Worm (Caenorhabditis elegans): ENCODE results near the gene lelo-1.

The lelo-1 gene

DNA sequence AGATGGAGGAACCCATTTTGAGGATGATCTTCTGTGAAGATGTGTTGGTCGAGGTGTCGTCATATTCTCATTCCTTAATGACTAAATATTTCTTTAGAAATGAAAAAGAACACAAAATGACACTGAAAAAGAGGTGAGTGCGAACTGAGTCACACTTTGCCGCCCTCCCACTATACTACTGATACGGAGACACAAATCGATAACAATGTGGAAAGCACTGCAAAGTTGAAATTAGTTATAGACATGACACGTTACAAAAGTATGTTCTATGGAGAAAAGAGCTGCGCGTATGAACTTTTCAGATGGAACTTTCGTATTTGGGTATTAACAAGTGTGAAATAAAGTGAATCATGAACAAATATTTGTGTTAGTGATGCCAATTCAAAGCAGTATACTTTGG lies 2.0 kb upstream of the lelo-1 start, which contains the start of gene tat-4:
TSS of gene tat-4 (minus strand) at position 117 of the 400 bp plus-strand sequence.
- no peak for TF ChIP-seq drap-1 (GFP tag; optimal IDR thresholded peaks at IDR 0.05)
- no peak for TF ChIP-seq nhr-2 (tag; optimal IDR thresholded peaks at IDR 0.05)
- TF ChIP-seq ztf-11 (tag; optimal IDR thresholded peaks at IDR 0.05) = no peak
- TF ChIP-seq bed-3 (GFP tag; optimal IDR thresholded peaks at IDR 0.05) = no peak
- TF ChIP-seq pha-4 (tag; optimal IDR thresholded peaks at IDR 0.05) = no peak
- no peak for TF ChIP-seq lin-32 (GFP tag; optimal IDR thresholded peaks at IDR 0.05)
- TF ChIP-seq lsy-2 (tag; optimal IDR thresholded peaks at IDR 0.05) = no peak
- TF ChIP-seq ham-2 (GFP tag; optimal IDR thresholded peaks at IDR 0.05) = no peak
- TF ChIP-seq flh-1 (GFP tag; optimal IDR thresholded peaks at IDR 0.05) = no peak
- no peak for TF ChIP-seq snpc-4 (tag; optimal IDR thresholded peaks at IDR 0.05)
- TF ChIP-seq unc-62 (GFP tag; optimal IDR thresholded peaks at IDR 0.05) = no peak
- TF ChIP-seq zip-8 (tag; optimal IDR thresholded peaks at IDR 0.05) = no peak
- no peak for TF ChIP-seq sem-2 (GFP tag; optimal IDR thresholded peaks at IDR 0.05)
- no peak for TF ChIP-seq elt-1 (tag; optimal IDR thresholded peaks at IDR 0.05; ENCODE audit: borderline replicate concordance, insufficient read depth)
- no peak for TF ChIP-seq sptf-1 (tag; optimal IDR thresholded peaks at IDR 0.05)
- TF ChIP-seq ceh-43 (GFP tag; optimal IDR thresholded peaks at IDR 0.05) = no peak
- TF ChIP-seq elt-3 (tag; optimal IDR thresholded peaks at IDR 0.05) = no peak
- no peak for TF ChIP-seq ceh-83 (GFP tag; optimal IDR thresholded peaks at IDR 0.05)
- no peak for TF ChIP-seq nhr-12 (tag; optimal IDR thresholded peaks at IDR 0.05)

DNA sequence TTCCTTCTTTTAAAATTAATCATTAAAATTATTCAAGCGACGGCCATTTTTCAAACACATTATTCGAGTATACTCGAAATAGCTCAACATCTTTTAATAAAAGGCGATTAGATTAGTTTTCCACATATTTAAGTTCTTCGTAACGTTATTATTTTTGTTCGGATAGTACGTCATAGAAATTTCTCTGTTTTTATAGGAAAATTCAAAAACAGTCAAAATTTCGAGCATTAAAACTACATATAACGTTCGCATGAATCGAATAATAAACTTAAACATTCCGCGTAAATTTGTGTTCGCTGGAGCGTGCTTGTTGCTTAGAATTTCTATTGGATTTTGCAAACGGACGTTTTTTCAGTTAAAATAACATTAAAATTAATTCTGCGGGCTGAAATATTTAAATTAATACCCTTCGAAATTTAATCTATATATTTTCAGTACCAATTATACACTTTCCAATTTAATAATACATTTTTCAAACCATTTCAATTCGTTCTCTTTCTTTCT lies 903 bp upstream of the lelo-1 start, which contains the start of gene blos-4:
TSS of gene blos-4 (plus strand) at position 51 of the 504 bp plus-strand sequence.
- TF ChIP-seq nhr-76 (tag; optimal IDR thresholded peaks at IDR 0.05) = no peak
- TF ChIP-seq ceh-83 (GFP tag; optimal IDR thresholded peaks at IDR 0.05) = no peak
- no peak for TF ChIP-seq sptf-1 (tag; optimal IDR thresholded peaks at IDR 0.05)
- no peak for TF ChIP-seq lsy-2 (tag; optimal IDR thresholded peaks at IDR 0.05)
- TF ChIP-seq nhr-237 (tag; optimal IDR thresholded peaks at IDR 0.05) = no peak
- no peak for TF ChIP-seq ceh-39 (tag; optimal IDR thresholded peaks at IDR 0.05)
- no peak for TF ChIP-seq drap-1 (GFP tag; optimal IDR thresholded peaks at IDR 0.05)
- TF ChIP-seq lin-13 (tag; optimal IDR thresholded peaks at IDR 0.05) = no peak
- TF ChIP-seq zip-8 (tag; optimal IDR thresholded peaks at IDR 0.05) = no peak
- no peak for TF ChIP-seq pha-4 (tag; optimal IDR thresholded peaks at IDR 0.05)
- TF ChIP-seq ztf-11 (tag; optimal IDR thresholded peaks at IDR 0.05) = no peak
- TF ChIP-seq nhr-28 (tag; optimal IDR thresholded peaks at IDR 0.05) = no peak

DNA sequence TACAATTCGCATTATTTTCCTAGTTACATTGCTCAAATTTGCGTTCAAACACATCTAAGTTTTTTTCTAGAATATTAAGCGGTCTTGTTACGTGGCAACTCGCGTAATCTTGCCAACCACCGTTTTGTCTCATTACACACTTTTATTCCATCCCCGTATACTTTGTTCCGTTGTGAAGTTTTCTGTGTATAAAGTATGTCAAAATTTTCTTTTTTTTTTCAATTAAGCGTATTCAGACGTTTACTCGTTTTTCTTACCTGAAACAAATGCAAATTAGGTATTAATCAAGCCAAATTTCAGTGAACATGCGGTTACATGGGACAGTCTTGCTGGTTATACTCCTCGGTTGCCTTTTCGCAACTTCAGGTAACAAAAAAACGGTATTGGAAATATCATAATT lies 857 bp downstream of the lelo-1 start, which contains the start of gene T24H7.2:
TSS of gene T24H7.2 (plus strand) at position 301 of the 400 bp plus-strand sequence.
- TF ChIP-seq lin-32 (GFP tag; optimal IDR thresholded peaks at IDR 0.05) (no peak), unc-62 (GFP tag; optimal IDR thresholded peaks at IDR 0.05) (no peak)

DNA sequence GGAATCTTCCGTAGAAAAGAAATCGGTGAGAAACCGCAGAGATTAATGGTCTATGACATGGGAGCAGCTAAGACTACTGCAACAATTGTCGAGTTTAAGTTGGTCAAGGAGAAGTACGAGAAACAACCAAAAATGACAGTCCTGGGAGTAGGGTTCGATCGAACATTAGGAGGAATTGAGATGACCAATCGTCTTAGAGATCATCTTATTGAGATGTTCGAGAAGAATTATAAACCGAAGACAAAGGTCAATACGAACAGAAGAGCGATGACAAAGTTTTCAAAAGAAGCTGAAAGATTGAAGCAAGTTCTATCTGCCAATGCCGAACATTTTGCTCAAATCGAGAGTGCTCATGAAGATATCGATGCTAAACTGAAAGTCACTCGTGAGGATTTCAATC lies 1.9 kb downstream of the lelo-1 start:
- no peak for TF ChIP-seq nhr-237 (tag; optimal IDR thresholded peaks at IDR 0.05)
- TF ChIP-seq mep-1 (tag; optimal IDR thresholded peaks at IDR 0.05) = no peak
- no peak for TF ChIP-seq ham-2 (GFP tag; optimal IDR thresholded peaks at IDR 0.05)
- TF ChIP-seq drap-1 (GFP tag; optimal IDR thresholded peaks at IDR 0.05) = no peak
- no peak for TF ChIP-seq mls-2 (tag; optimal IDR thresholded peaks at IDR 0.05)

DNA sequence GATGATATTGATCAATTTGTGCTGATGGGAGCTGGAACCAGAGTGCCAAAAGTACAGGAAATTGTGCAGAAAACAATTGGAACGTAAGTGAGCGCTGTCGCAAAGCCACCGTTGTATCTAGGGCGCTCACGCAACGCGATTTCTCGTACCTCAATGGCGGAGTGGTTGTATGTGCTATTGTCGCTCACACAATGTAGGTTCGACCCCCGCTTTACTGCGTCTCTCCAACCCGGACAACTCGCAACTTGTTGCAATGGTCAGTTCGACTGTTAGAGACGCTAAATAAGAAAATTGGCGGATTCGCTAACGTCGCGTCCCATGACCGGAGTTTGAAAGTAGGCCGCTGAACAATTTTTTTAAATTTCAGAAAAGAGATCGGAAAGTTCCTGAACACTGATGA lies 2.3 kb downstream of the lelo-1 start:
- peak; percentile 85 for TF ChIP-seq sem-2 (GFP tag; optimal IDR thresholded peaks at IDR 0.05)
- TF ChIP-seq unc-120 (tag; optimal IDR thresholded peaks at IDR 0.05; ENCODE audit: poor library complexity, severe bottlenecking) = peak; percentile 82
- peak; percentile 93 for TF ChIP-seq ceh-83 (GFP tag; optimal IDR thresholded peaks at IDR 0.05)
- TF ChIP-seq nhr-28 (tag; optimal IDR thresholded peaks at IDR 0.05) = no peak
- TF ChIP-seq ces-1 (GFP tag; optimal IDR thresholded peaks at IDR 0.05) = no peak
- TF ChIP-seq lin-32 (GFP tag; optimal IDR thresholded peaks at IDR 0.05) = peak; percentile 89
- no peak for TF ChIP-seq snpc-4 (tag; optimal IDR thresholded peaks at IDR 0.05)
- no peak for TF ChIP-seq unc-62 (GFP tag; optimal IDR thresholded peaks at IDR 0.05)
- TF ChIP-seq nhr-76 (tag; optimal IDR thresholded peaks at IDR 0.05) = no peak
- no peak for TF ChIP-seq elt-3 (tag; optimal IDR thresholded peaks at IDR 0.05)
- TF ChIP-seq zip-8 (tag; optimal IDR thresholded peaks at IDR 0.05) = no peak
- TF ChIP-seq blmp-1 (tag; optimal IDR thresholded peaks at IDR 0.05) = no peak
- TF ChIP-seq nhr-2 (tag; optimal IDR thresholded peaks at IDR 0.05) = no peak
- TF ChIP-seq elt-1 (tag; optimal IDR thresholded peaks at IDR 0.05; ENCODE audit: borderline replicate concordance, insufficient read depth) = no peak
- TF ChIP-seq mab-5 (tag; optimal IDR thresholded peaks at IDR 0.05) = no peak
- TF ChIP-seq mep-1 (tag; optimal IDR thresholded peaks at IDR 0.05) = peak; percentile 23
- TF ChIP-seq cnd-1 (tag; optimal IDR thresholded peaks at IDR 0.05) = peak; percentile 90
- TF ChIP-seq ceh-39 (tag; optimal IDR thresholded peaks at IDR 0.05) = no peak
- peak; percentile 61 for TF ChIP-seq bed-3 (GFP tag; optimal IDR thresholded peaks at IDR 0.05)
- no peak for TF ChIP-seq ztf-11 (tag; optimal IDR thresholded peaks at IDR 0.05)
- no peak for TF ChIP-seq lsy-2 (tag; optimal IDR thresholded peaks at IDR 0.05)
- peak; percentile 79 for TF ChIP-seq ham-2 (GFP tag; optimal IDR thresholded peaks at IDR 0.05)
- no peak for TF ChIP-seq nhr-237 (tag; optimal IDR thresholded peaks at IDR 0.05)
- TF ChIP-seq nhr-12 (tag; optimal IDR thresholded peaks at IDR 0.05) = no peak
- TF ChIP-seq mls-2 (tag; optimal IDR thresholded peaks at IDR 0.05) = peak; percentile 91
- TF ChIP-seq ceh-43 (GFP tag; optimal IDR thresholded peaks at IDR 0.05) = peak; percentile 74
- TF ChIP-seq unc-39 (tag; optimal IDR thresholded peaks at IDR 0.05) = peak; percentile 35
- TF ChIP-seq drap-1 (GFP tag; optimal IDR thresholded peaks at IDR 0.05) = peak; percentile 88
- TF ChIP-seq lin-13 (tag; optimal IDR thresholded peaks at IDR 0.05) = peak; percentile 50
- TF ChIP-seq flh-1 (GFP tag; optimal IDR thresholded peaks at IDR 0.05) = no peak
- peak; percentile 65 for TF ChIP-seq pha-4 (tag; optimal IDR thresholded peaks at IDR 0.05)
- peak; percentile 88 for TF ChIP-seq M03D4.4 (tag; optimal IDR thresholded peaks at IDR 0.05)
- peak; percentile 92 for TF ChIP-seq sptf-1 (tag; optimal IDR thresholded peaks at IDR 0.05)
- peak; percentile 12 for TF ChIP-seq hlh-1 (tag; optimal IDR thresholded peaks at IDR 0.05)
- peak; percentile 91 for TF ChIP-seq tbx-8 (GFP tag; optimal IDR thresholded peaks at IDR 0.05)
